Fruit fly (Drosophila melanogaster) whole organism, embryonic: Measurements from ENCODE around the gene CG10252.

Source experiments
- Awh ChIP-seq: fragments of 200-800 bp; sonication (Bioruptor generic); IDR thresholded peaks from 2 replicates; pipeline ENCODE4, ENCODE4 v1.3.6; 2022; ENCODE audit warnings: missing biosample characterization, missing genetic modification characterization
- C15 ChIP-seq: fragments of 200-800 bp; sonication (Bioruptor generic); IDR thresholded peaks from 3 replicates; pipeline ENCODE4 v1.3.6; 2022; ENCODE audit warnings: missing biosample characterization, missing genetic modification characterization
- CG10147 ChIP-seq: fragments of 200-800 bp; sonication (Bioruptor generic); optimal IDR thresholded peaks from 2 replicates; lab custom pipeline; 2019; ENCODE audit warnings: missing biosample characterization, mild to moderate bottlenecking, missing genetic modification characterization, moderate library complexity
- CG10321 ChIP-seq: fragments of 200-800 bp; sonication (Bioruptor generic); IDR thresholded peaks from 2 replicates; pipeline ENCODE4 v1.3.6; 2022; ENCODE audit warnings: missing biosample characterization, missing genetic modification characterization
- CG11085 ChIP-seq: fragments of 200-800 bp; sonication (Bioruptor generic); IDR thresholded peaks from 2 replicates; pipeline ENCODE4 v1.3.6; 2022; ENCODE audit warnings: missing biosample characterization, missing genetic modification characterization
- CG11695 ChIP-seq: fragments of 200-800 bp; sonication (Bioruptor generic); IDR thresholded peaks from 3 replicates; pipeline ENCODE4 v1.3.6; 2022; ENCODE audit warnings: missing biosample characterization, missing genetic modification characterization
- CG12219 ChIP-seq: fragments of 200-800 bp; sonication (Bioruptor generic); optimal IDR thresholded peaks from 3 replicates; lab custom pipeline; 2018; ENCODE audit warnings: missing biosample characterization, mild to moderate bottlenecking, missing genetic modification characterization
- CG1233 ChIP-seq: fragments of 200-800 bp; sonication (Bioruptor generic); optimal IDR thresholded peaks from 4 replicates; lab custom pipeline; 2018; ENCODE audit warnings: missing biosample characterization, mild to moderate bottlenecking, missing genetic modification characterization
- CG13775 ChIP-seq: fragments of 200-800 bp; sonication (Bioruptor generic); optimal IDR thresholded peaks from 3 replicates; lab custom pipeline; 2017; ENCODE audit warnings: missing biosample characterization, mild to moderate bottlenecking, missing genetic modification characterization
- CG15073 ChIP-seq: fragments of 200-800 bp; sonication (Bioruptor generic); optimal IDR thresholded peaks from 2 replicates; lab custom pipeline; 2016; ENCODE audit warnings: missing biosample characterization, missing genetic modification characterization
- CG1647 ChIP-seq: fragments of 200-800 bp; sonication (Bioruptor generic); optimal IDR thresholded peaks from 3 replicates; lab custom pipeline; 2016; ENCODE audit warnings: missing biosample characterization, missing genetic modification characterization
- CG18262 ChIP-seq: fragments of 200-800 bp; optimal IDR thresholded peaks from 3 replicates; lab custom pipeline; 2019; ENCODE audit warnings: missing biosample characterization, mild to moderate bottlenecking, missing genetic modification characterization, moderate library complexity
- CG2199 ChIP-seq: fragments of 200-800 bp; sonication (Bioruptor generic); IDR thresholded peaks from 3 replicates; pipeline ENCODE4 v1.3.6; 2022; ENCODE audit warnings: missing biosample characterization, missing genetic modification characterization
- CG2875 ChIP-seq: fragments of 200-800 bp; sonication (Bioruptor generic); optimal IDR thresholded peaks from 2 replicates; lab custom pipeline; 2017; ENCODE audit warnings: missing biosample characterization, mild to moderate bottlenecking, missing genetic modification characterization, missing genetic modification reagents
- CG31441 ChIP-seq: fragments of 200-800 bp; sonication (Bioruptor generic); IDR thresholded peaks from 2 replicates; pipeline ENCODE4 v1.3.6; 2022; ENCODE audit warnings: missing biosample characterization, missing genetic modification characterization
- CG34376 ChIP-seq: fragments of 200-800 bp; sonication (Bioruptor generic); optimal IDR thresholded peaks from 2 replicates; lab custom pipeline; 2018; ENCODE audit warnings: missing biosample characterization, mild to moderate bottlenecking, missing genetic modification characterization
- CG4360 ChIP-seq: fragments of 200-800 bp; sonication (Bioruptor generic); IDR thresholded peaks from 2 replicates; pipeline ENCODE4 v1.3.6; 2022; ENCODE audit warnings: missing biosample characterization, missing genetic modification characterization
- CG4404 ChIP-seq: fragments of 200-800 bp; sonication (Bioruptor generic); IDR thresholded peaks from 2 replicates; pipeline ENCODE4 v1.3.6; 2022; ENCODE audit warnings: missing biosample characterization, missing genetic modification characterization
- CG4707 ChIP-seq: fragments of 200-800 bp; sonication (Bioruptor generic); optimal IDR thresholded peaks from 2 replicates; lab custom pipeline; 2018; ENCODE audit warnings: missing biosample characterization, mild to moderate bottlenecking, missing genetic modification characterization, moderate library complexity
- CG7372 ChIP-seq: fragments of 200-800 bp; sonication (Bioruptor generic); IDR thresholded peaks from 2 replicates; pipeline ENCODE4 v1.3.6; 2022; ENCODE audit warnings: missing biosample characterization, missing genetic modification characterization
- CG8281 ChIP-seq: fragments of 200-800 bp; sonication (Bioruptor generic); optimal IDR thresholded peaks from 2 replicates; lab custom pipeline; 2018; ENCODE audit warnings: missing biosample characterization, mild to moderate bottlenecking, missing genetic modification characterization, moderate library complexity
- Doc3 ChIP-seq: fragments of 200-800 bp; sonication (Bioruptor generic); IDR thresholded peaks from 3 replicates; pipeline ENCODE4 v1.3.6; 2022; ENCODE audit warnings: missing biosample characterization, missing genetic modification characterization; ENCODE audit not compliant: partially characterized antibody
- Eip74EF ChIP-seq, 2 experiments: fragments of 200-800 bp in 1 of 2; fragments of >200 bp in 1 of 2; sonication (Bioruptor generic) in 1 of 2; optimal IDR thresholded peaks; 2 replicates each; lab custom pipeline; 2017 to 2019; ENCODE audit warnings: missing biosample characterization in 2 of 2, missing genetic modification characterization in 2 of 2, mild to moderate bottlenecking in 1 of 2, moderate library complexity in 1 of 2
- HHEX ChIP-seq: fragments of 200-800 bp; sonication (Bioruptor generic); optimal IDR thresholded peaks from 3 replicates; lab custom pipeline; 2017; ENCODE audit warnings: missing biosample characterization, mild to moderate bottlenecking, missing genetic modification characterization, missing genetic modification reagents
- HLH54F ChIP-seq: fragments of 200-800 bp; sonication (Bioruptor generic); optimal IDR thresholded peaks from 3 replicates; lab custom pipeline; 2016; ENCODE audit warnings: missing biosample characterization, missing genetic modification characterization
- Hr39 ChIP-seq: fragments of >200 bp; optimal IDR thresholded peaks from 2 replicates; lab custom pipeline; 2017
- Hr51 ChIP-seq, 2 experiments: fragments of 200-800 bp; sonication (Bioruptor generic); optimal IDR thresholded peaks; 2 replicates in 1 of 2; 3 replicates in 1 of 2; lab custom pipeline; 2016 to 2018; ENCODE audit warnings: missing biosample characterization in 2 of 2, missing genetic modification characterization in 2 of 2, mild to moderate bottlenecking in 1 of 2, moderate library complexity in 1 of 2
- Oli ChIP-seq: fragments of 200-800 bp; sonication (Bioruptor generic); optimal IDR thresholded peaks from 2 replicates; lab custom pipeline; 2018; ENCODE audit warnings: missing biosample characterization, mild to moderate bottlenecking, missing genetic modification characterization, moderate library complexity
- Ravus ChIP-seq: fragments of 200-800 bp; sonication (Bioruptor generic); IDR thresholded peaks from 2 replicates; pipeline ENCODE4 v1.3.6; 2022; ENCODE audit warnings: missing biosample characterization, missing genetic modification characterization
- Sin3A ChIP-seq: fragments of >200 bp; optimal IDR thresholded peaks from 2 replicates; lab custom pipeline; 2018
- Usf ChIP-seq: fragments of 200-800 bp; sonication (Bioruptor generic); optimal IDR thresholded peaks from 2 replicates; lab custom pipeline; 2017; ENCODE audit warnings: missing genotype, missing biosample characterization, missing genetic modification characterization
- ase ChIP-seq: fragments of 200-800 bp; sonication (Bioruptor generic); IDR thresholded peaks from 3 replicates; pipeline ENCODE4 v1.3.6; 2022; ENCODE audit warnings: missing biosample characterization, missing genetic modification characterization
- az2 ChIP-seq: fragments of 200-800 bp; sonication (Bioruptor generic); optimal IDR thresholded peaks from 3 replicates; lab custom pipeline; 2016; ENCODE audit warnings: missing biosample characterization, missing genetic modification characterization
- danr ChIP-seq: fragments of 200-800 bp; sonication (Bioruptor generic); IDR thresholded peaks from 2 replicates; pipeline ENCODE4 v1.3.6; 2022; ENCODE audit warnings: missing biosample characterization, missing genetic modification characterization
- eve ChIP-seq, 2 experiments: fragments of >200 bp; optimal IDR thresholded peaks; 2 replicates each; lab custom pipeline; 2017; ENCODE audit warnings: missing biosample characterization in 2 of 2, missing genetic modification characterization in 2 of 2
- exex ChIP-seq: fragments of 200-800 bp; sonication (Bioruptor generic); optimal IDR thresholded peaks from 4 replicates; lab custom pipeline; 2018; ENCODE audit warnings: missing biosample characterization, mild to moderate bottlenecking, missing genetic modification characterization, moderate library complexity
- fd102C ChIP-seq: fragments of 200-800 bp; sonication (Bioruptor generic); optimal IDR thresholded peaks from 2 replicates; lab custom pipeline; 2018; ENCODE audit warnings: missing biosample characterization, mild to moderate bottlenecking, missing genetic modification characterization, moderate library complexity
- fru ChIP-seq: fragments of >200 bp; optimal IDR thresholded peaks from 2 replicates; lab custom pipeline; 2017
- gsb-n ChIP-seq: fragments of 200-800 bp; sonication (Bioruptor generic); optimal IDR thresholded peaks from 3 replicates; lab custom pipeline; 2018; ENCODE audit warnings: missing biosample characterization, mild to moderate bottlenecking, missing genetic modification characterization
- ken ChIP-seq: fragments of 200-800 bp; sonication (Bioruptor generic); IDR thresholded peaks from 3 replicates; pipeline ENCODE4 v1.3.6; 2022; ENCODE audit warnings: missing biosample characterization, missing genetic modification characterization
- kni ChIP-seq: fragments of 200-800 bp; sonication (Bioruptor generic); optimal IDR thresholded peaks from 3 replicates; lab custom pipeline; 2017; ENCODE audit warnings: mild to moderate bottlenecking, missing biosample characterization, missing genetic modification reagents, missing genetic modification characterization
- lilli ChIP-seq: fragments of 200-800 bp; sonication (Bioruptor generic); optimal IDR thresholded peaks from 3 replicates; lab custom pipeline; 2016; ENCODE audit warnings: missing biosample characterization, missing genetic modification characterization
- pita ChIP-seq: fragments of 200-800 bp; sonication (Bioruptor generic); optimal IDR thresholded peaks from 2 replicates; lab custom pipeline; 2017; ENCODE audit warnings: missing biosample characterization, mild to moderate bottlenecking, missing genetic modification characterization
- schlank ChIP-seq: fragments of 200-800 bp; sonication (Bioruptor generic); optimal IDR thresholded peaks from 2 replicates; lab custom pipeline; 2018; ENCODE audit warnings: missing biosample characterization, mild to moderate bottlenecking, missing genetic modification characterization
- ssp ChIP-seq: fragments of 200-800 bp; sonication (Bioruptor generic); IDR thresholded peaks from 2 replicates; pipeline ENCODE4 v1.3.6; 2022; ENCODE audit warnings: missing biosample characterization, missing genetic modification characterization
- sug ChIP-seq: fragments of 200-800 bp; optimal IDR thresholded peaks from 2 replicates; lab custom pipeline; 2019; ENCODE audit warnings: missing biosample characterization, mild to moderate bottlenecking, missing genetic modification characterization, moderate library complexity
- tap ChIP-seq: fragments of 200-800 bp; optimal IDR thresholded peaks from 3 replicates; lab custom pipeline; 2019; ENCODE audit warnings: missing biosample characterization, mild to moderate bottlenecking, missing genetic modification characterization, moderate library complexity
- unpg ChIP-seq: fragments of 200-800 bp; sonication (Bioruptor generic); optimal IDR thresholded peaks from 3 replicates; lab custom pipeline; 2018; ENCODE audit warnings: missing biosample characterization, mild to moderate bottlenecking, missing genetic modification characterization, moderate library complexity
- yki ChIP-seq: fragments of >200 bp; optimal IDR thresholded peaks from 3 replicates; lab custom pipeline; 2018
- zfh2 ChIP-seq: fragments of 200-800 bp; sonication (Bioruptor generic); optimal IDR thresholded peaks from 2 replicates; lab custom pipeline; 2016; ENCODE audit warnings: missing biosample characterization, missing genetic modification characterization

Gene CG10252

DNA sequence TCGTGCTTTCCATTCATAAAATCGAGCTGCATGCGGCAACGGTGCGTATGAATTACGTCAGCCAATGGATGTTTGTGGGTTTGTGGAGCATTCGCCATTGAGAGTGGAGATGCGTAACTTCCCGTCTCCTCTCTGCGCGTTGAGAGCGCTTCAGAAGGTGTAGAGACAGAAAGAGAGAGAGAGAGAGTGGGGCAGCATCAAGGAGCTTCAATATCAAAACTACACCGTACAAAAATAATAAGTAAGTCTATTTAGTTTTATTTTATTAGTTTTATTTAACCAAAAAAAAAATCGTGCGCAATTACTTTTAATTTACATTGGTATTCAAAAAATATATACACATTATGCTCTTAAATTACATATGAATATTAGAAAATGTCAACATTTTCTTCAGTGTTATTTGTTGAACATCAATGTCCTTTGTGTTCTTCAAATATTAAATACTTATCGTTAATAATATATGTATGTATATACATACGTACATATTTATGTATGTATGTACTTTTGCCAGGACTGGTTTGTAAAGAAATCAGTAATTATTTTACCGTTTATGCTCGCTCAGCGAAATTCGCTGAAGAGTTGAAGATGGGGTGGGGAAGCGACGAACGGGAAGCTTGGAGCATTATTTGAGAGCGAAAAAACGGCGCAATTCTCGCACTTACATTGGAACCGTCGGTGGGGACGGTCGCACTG is 26.8 kb upstream of the CG10252 start, which contains the start of gene CG10365 (continued):
- TF ChIP-seq ase (peak; percentile 58; the same call in 1 of the 3 replicates), yki (no peak), zfh2 (GFP tag; lab: Kevin White, UChicago) (no peak), CG10147 (GFP tag; lab: Kevin White, UChicago) (peak; percentile 94), unpg (peak; percentile 93), Usf (GFP tag; lab: Kevin White, UChicago) (peak; percentile 25), ssp (peak; percentile 65), CG4404 (0 out of 2 replicates have a peak, but pooled peaks have one; percentile 34), CG18262 (tag; lab: Kevin White, UChicago) (peak; percentile 78), ken (GFP tag; lab: Robert Waterston, UW) (no peak), CG4360 (GFP tag; lab: Robert Waterston, UW) (no peak), CG2199 (GFP tag; lab: Robert Waterston, UW) (no peak), CG15073 (GFP tag; lab: Kevin White, UChicago) (no peak), C15 (peak; percentile 62; the same call in 2 of the 3 replicates), CG10321 (peak; percentile 32; the same call in 1 of the 2 replicates), Oli (tag; lab: Kevin White, UChicago) (peak; percentile 85), CG11695 (GFP tag; lab: Robert Waterston, UW) (peak; percentile 90), exex (tag; lab: Kevin White, UChicago) (peak; percentile 66), tap (tag; lab: Kevin White, UChicago) (peak; percentile 71), Hr39 (no peak), schlank (no peak), CG13775 (GFP tag; lab: Kevin White, UChicago) (peak; percentile 71), eve (GFP tag; optimal IDR thresholded peaks at IDR 0.05; lab: Kevin White, UChicago) (peak in 1 of 2 experiments; percentile 78), lilli (GFP tag; lab: Kevin White, UChicago) (peak; percentile 52), CG12219 (GFP tag; lab: Kevin White, UChicago) (peak; percentile 59), az2 (GFP tag; lab: Kevin White, UChicago) (peak; percentile 81), CG1233 (GFP tag; lab: Kevin White, UChicago) (peak; percentile 75), sug (tag; lab: Kevin White, UChicago) (peak; percentile 36), Hr51 (GFP tag; optimal IDR thresholded peaks at IDR 0.05; lab: Kevin White, UChicago) (peak in 1 of 2 experiments; percentile 97), CG8281 (tag; lab: Kevin White, UChicago) (peak; percentile 64), fru (lab: Kevin White, UChicago) (no peak), CG4707 (GFP tag; lab: Kevin White, UChicago) (no peak), gsb-n (tag; lab: Kevin White, UChicago) (peak; percentile 79), Ravus (peak; percentile 76), danr (peak; percentile 50; the same call in 1 of the 2 replicates), Sin3A (lab: Kevin White, UChicago) (no peak), kni (GFP tag; lab: Kevin White, UChicago) (no peak), pita (GFP tag; lab: Kevin White, UChicago) (no peak), Awh (peak; percentile 61; the same call in 1 of the 2 replicates), CG2875 (GFP tag; lab: Kevin White, UChicago) (peak; percentile 33), HLH54F (no peak), CG31441 (GFP tag; lab: Robert Waterston, UW) (peak; percentile 93), CG11085 (GFP tag; lab: Robert Waterston, UW) (peak; percentile 76), CG7372 (GFP tag; lab: Robert Waterston, UW) (peak; percentile 56; the same call in 1 of the 2 replicates), Eip74EF (GFP tag; optimal IDR thresholded peaks at IDR 0.05; lab: Kevin White, UChicago) (peak in 1 of 2 experiments; percentile 93), Doc3 (no peak), HHEX (GFP tag; lab: Kevin White, UChicago) (peak; percentile 87), CG1647 (no peak), CG34376 (peak; percentile 22), fd102C (GFP tag; lab: Kevin White, UChicago) (no peak)
